Fruit fly (Drosophila melanogaster): ENCODE results near the gene qjt.

- TF ChIP-seq CG8478 (optimal IDR thresholded peaks at IDR 0.05) = no peak
- TF ChIP-seq CTCF (optimal IDR thresholded peaks at IDR 0.05) = no peak
These were observed 12.8 kb downstream of the qjt start for dm6 chr3L:17491646-17492045.
